Fruit fly (Drosophila melanogaster) whole organism, embryonic: ENCODE data around the gene CG45045.

ENCODE experiments used
- CG10565 ChIP-seq: fragments of 200-800 bp; sonication (Bioruptor generic); optimal IDR thresholded peaks from 3 replicates; lab custom pipeline; 2016; ENCODE audit warnings: missing biosample characterization, mild to moderate bottlenecking, missing genetic modification characterization
- CG11560 ChIP-seq: fragments of 200-800 bp; sonication (Bioruptor generic); IDR thresholded peaks from 3 replicates; pipeline ENCODE4 v1.3.6; 2022; ENCODE audit warnings: missing biosample characterization, missing genetic modification characterization
- CG11695 ChIP-seq: fragments of 200-800 bp; sonication (Bioruptor generic); IDR thresholded peaks from 3 replicates; pipeline ENCODE4 v1.3.6; 2022; ENCODE audit warnings: missing biosample characterization, missing genetic modification characterization
- CG12155 ChIP-seq: fragments of 200-800 bp; sonication (Bioruptor generic); optimal IDR thresholded peaks from 3 replicates; lab custom pipeline; 2016; ENCODE audit warnings: missing biosample characterization, missing genetic modification characterization
- CG12744 ChIP-seq: fragments of 200-800 bp; sonication (Bioruptor generic); optimal IDR thresholded peaks from 2 replicates; lab custom pipeline; 2016; ENCODE audit warnings: missing biosample characterization, missing genetic modification characterization
- CG14860 ChIP-seq: fragments of 200-800 bp; sonication (Bioruptor generic); IDR thresholded peaks from 3 replicates; pipeline ENCODE4 v1.3.6; 2022; ENCODE audit warnings: missing biosample characterization, missing genetic modification characterization; ENCODE audit not compliant: partially characterized antibody
- CG14965 ChIP-seq: fragments of 200-800 bp; sonication (Bioruptor generic); optimal IDR thresholded peaks from 2 replicates; lab custom pipeline; 2016; ENCODE audit warnings: missing biosample characterization, missing genetic modification characterization, borderline replicate concordance
- CG15011 ChIP-seq: fragments of 200-800 bp; sonication (Bioruptor generic); optimal IDR thresholded peaks from 3 replicates; lab custom pipeline; 2018; ENCODE audit warnings: missing biosample characterization, mild to moderate bottlenecking, missing genetic modification characterization
- CG1529 ChIP-seq: fragments of 200-800 bp; sonication (Bioruptor generic); optimal IDR thresholded peaks from 3 replicates; lab custom pipeline; 2018; ENCODE audit warnings: missing biosample characterization, missing genetic modification characterization
- CG15479 ChIP-seq: fragments of 200-800 bp; sonication (Bioruptor generic); optimal IDR thresholded peaks from 3 replicates; lab custom pipeline; 2019; ENCODE audit warnings: missing biosample characterization, mild to moderate bottlenecking, missing genetic modification characterization, moderate library complexity
- CG15514 ChIP-seq: fragments of 200-800 bp; sonication (Bioruptor generic); optimal IDR thresholded peaks from 3 replicates; lab custom pipeline; 2017; ENCODE audit warnings: missing biosample characterization, missing genetic modification characterization, mild to moderate bottlenecking, moderate library complexity, missing genetic modification reagents
- CG15601 ChIP-seq: fragments of 200-800 bp; sonication (Bioruptor generic); optimal IDR thresholded peaks from 3 replicates; lab custom pipeline; 2019; ENCODE audit warnings: missing biosample characterization, mild to moderate bottlenecking, missing genetic modification characterization, moderate library complexity
- CG2202 ChIP-seq: fragments of 200-800 bp; sonication (Bioruptor generic); optimal IDR thresholded peaks from 2 replicates; lab custom pipeline; 2018; ENCODE audit warnings: missing biosample characterization, mild to moderate bottlenecking, missing genetic modification characterization
- CG30403 ChIP-seq: fragments of 200-800 bp; sonication (Bioruptor generic); optimal IDR thresholded peaks from 3 replicates; lab custom pipeline; 2016; ENCODE audit warnings: missing biosample characterization, missing genetic modification characterization
- CG32772 ChIP-seq: fragments of 200-800 bp; sonication (Bioruptor generic); IDR thresholded peaks from 2 replicates; pipeline ENCODE4 v1.3.6; 2022; ENCODE audit warnings: missing biosample characterization, missing genetic modification characterization
- CG5180 ChIP-seq: fragments of 200-800 bp; sonication (Bioruptor generic); optimal IDR thresholded peaks from 3 replicates; lab custom pipeline; 2017; ENCODE audit warnings: missing biosample characterization, missing genetic modification characterization, mild to moderate bottlenecking, moderate library complexity, missing genetic modification reagents
- CG5953 ChIP-seq: fragments of 200-800 bp; sonication (Bioruptor generic); IDR thresholded peaks from 2 replicates; pipeline ENCODE4 v1.3.6; 2022; ENCODE audit warnings: missing biosample characterization, missing genetic modification characterization
- CG6254 ChIP-seq: fragments of 200-800 bp; sonication (Bioruptor generic); optimal IDR thresholded peaks from 3 replicates; lab custom pipeline; 2017; ENCODE audit warnings: mild to moderate bottlenecking, missing biosample characterization, missing genetic modification reagents, missing genetic modification characterization
- CG6689 ChIP-seq: fragments of 200-800 bp; sonication (Bioruptor generic); IDR thresholded peaks from 2 replicates; pipeline ENCODE4 v1.3.6; 2022; ENCODE audit warnings: missing biosample characterization, missing genetic modification characterization
- CG7556 ChIP-seq: fragments of 200-800 bp; sonication (Bioruptor generic); optimal IDR thresholded peaks from 2 replicates; lab custom pipeline; 2017; ENCODE audit warnings: missing biosample characterization, mild to moderate bottlenecking, missing genetic modification characterization
- CG8924 ChIP-seq: fragments of 200-800 bp; optimal IDR thresholded peaks from 3 replicates; lab custom pipeline; 2019; ENCODE audit warnings: missing biosample characterization, mild to moderate bottlenecking, missing genetic modification characterization, moderate library complexity
- CG9215 ChIP-seq: fragments of 200-800 bp; sonication (Bioruptor generic); IDR thresholded peaks from 2 replicates; pipeline ENCODE4 v1.3.6; 2022; ENCODE audit warnings: missing biosample characterization, missing genetic modification characterization
- CG9609 ChIP-seq: fragments of 200-800 bp; sonication (Bioruptor generic); optimal IDR thresholded peaks from 3 replicates; lab custom pipeline; 2016; ENCODE audit warnings: missing biosample characterization, missing genetic modification characterization
- CG9817 ChIP-seq: fragments of 200-800 bp; sonication (Bioruptor generic); optimal IDR thresholded peaks from 2 replicates; lab custom pipeline; 2018; ENCODE audit warnings: missing biosample characterization, mild to moderate bottlenecking, missing genetic modification characterization, moderate library complexity
- Dad ChIP-seq: fragments of 200-800 bp; sonication (Bioruptor generic); optimal IDR thresholded peaks from 3 replicates; lab custom pipeline; 2016; ENCODE audit warnings: missing biosample characterization, missing genetic modification characterization
- Mad ChIP-seq: fragments of 200-800 bp; sonication (Bioruptor generic); optimal IDR thresholded peaks from 2 replicates; lab custom pipeline; 2016; ENCODE audit warnings: missing biosample characterization, missing genetic modification characterization
- Mrtf ChIP-seq: fragments of 200-800 bp; sonication (Bioruptor generic); IDR thresholded peaks from 3 replicates; pipeline ENCODE4 v1.3.6; 2022; ENCODE audit warnings: missing biosample characterization, missing genetic modification characterization
- NC2α ChIP-seq: fragments of 200-800 bp; sonication (Bioruptor generic); optimal IDR thresholded peaks from 2 replicates; lab custom pipeline; 2016; ENCODE audit warnings: missing biosample characterization, missing genetic modification characterization
- Nf-YC ChIP-seq: fragments of 200-800 bp; optimal IDR thresholded peaks from 3 replicates; lab custom pipeline; 2019; ENCODE audit warnings: missing biosample characterization, mild to moderate bottlenecking, missing genetic modification characterization, moderate library complexity
- NfI ChIP-seq: fragments of 200-800 bp; sonication (Bioruptor generic); optimal IDR thresholded peaks from 3 replicates; lab custom pipeline; 2018; ENCODE audit warnings: missing biosample characterization, mild to moderate bottlenecking, missing genetic modification characterization, moderate library complexity
- PHDP ChIP-seq: fragments of 200-800 bp; sonication (Bioruptor generic); optimal IDR thresholded peaks from 3 replicates; lab custom pipeline; 2018; ENCODE audit warnings: missing biosample characterization, mild to moderate bottlenecking, missing genetic modification characterization, moderate library complexity
- Pdp1 ChIP-seq, 2 experiments: fragments of 200-800 bp; sonication (Bioruptor generic); optimal IDR thresholded peaks; 3 replicates each; lab custom pipeline; 2016; ENCODE audit warnings: missing biosample characterization in 2 of 2, missing genetic modification characterization in 2 of 2, mild to moderate bottlenecking in 1 of 2, moderate library complexity in 1 of 2
- Rx ChIP-seq: fragments of 200-800 bp; sonication (Bioruptor generic); IDR thresholded peaks from 2 replicates; pipeline ENCODE4 v1.3.6; 2022; ENCODE audit warnings: missing biosample characterization, missing genetic modification characterization
- TFAM ChIP-seq: fragments of 200-800 bp; sonication (Bioruptor generic); optimal IDR thresholded peaks from 2 replicates; lab custom pipeline; 2017; ENCODE audit warnings: missing biosample characterization, missing genetic modification characterization, inconsistent platforms
- br ChIP-seq: fragments of >200 bp; optimal IDR thresholded peaks from 2 replicates; lab custom pipeline; 2017
- caup ChIP-seq: fragments of 200-800 bp; sonication (Bioruptor generic); optimal IDR thresholded peaks from 3 replicates; lab custom pipeline; 2017; ENCODE audit warnings: missing biosample characterization, mild to moderate bottlenecking, missing genetic modification characterization, moderate library complexity; ENCODE audit not compliant: severe bottlenecking
- ci ChIP-seq: fragments of 200-800 bp; sonication (Bioruptor generic); IDR thresholded peaks from 3 replicates; pipeline ENCODE4 v1.3.6; 2022; ENCODE audit warnings: missing biosample characterization, missing genetic modification characterization
- dan ChIP-seq: fragments of 200-800 bp; sonication (Bioruptor generic); IDR thresholded peaks from 2 replicates; pipeline ENCODE4 v1.3.6; 2022; ENCODE audit warnings: missing biosample characterization, missing genetic modification characterization
- dpn ChIP-seq, 2 experiments: fragments of 200-800 bp; sonication (Bioruptor generic); optimal IDR thresholded peaks; 3 replicates each; lab custom pipeline; 2016; ENCODE audit warnings: missing biosample characterization in 2 of 2, missing genetic modification characterization in 2 of 2
- ems ChIP-seq: fragments of 200-800 bp; sonication (Bioruptor generic); optimal IDR thresholded peaks from 3 replicates; lab custom pipeline; 2016; ENCODE audit warnings: missing biosample characterization, missing genetic modification characterization
- fd64A ChIP-seq: fragments of 200-800 bp; sonication (Bioruptor generic); optimal IDR thresholded peaks from 3 replicates; lab custom pipeline; 2018; ENCODE audit warnings: missing biosample characterization, mild to moderate bottlenecking, missing genetic modification characterization
- h ChIP-seq: fragments of >200 bp; optimal IDR thresholded peaks from 2 replicates; lab custom pipeline; 2017
- knrl ChIP-seq: fragments of 200-800 bp; sonication (Bioruptor generic); IDR thresholded peaks from 3 replicates; pipeline ENCODE4 v1.3.6; 2022; ENCODE audit warnings: missing biosample characterization, missing genetic modification characterization; ENCODE audit not compliant: partially characterized antibody
- onecut ChIP-seq: fragments of 200-800 bp; sonication (Bioruptor generic); IDR thresholded peaks from 2 replicates; pipeline ENCODE4 v1.3.6; 2022; ENCODE audit warnings: missing biosample characterization, missing genetic modification characterization
- pnt ChIP-seq: fragments of 200-800 bp; sonication (Bioruptor generic); optimal IDR thresholded peaks from 3 replicates; lab custom pipeline; 2016; ENCODE audit warnings: missing biosample characterization, missing genetic modification characterization
- sc ChIP-seq, 3 experiments: fragments of >200 bp in 2 of 3; fragments of 200-800 bp in 1 of 3; sonication (Bioruptor generic) in 1 of 3; optimal IDR thresholded peaks; 2 replicates in 2 of 3; 3 replicates in 1 of 3; lab custom pipeline; 2017; ENCODE audit warnings: mild to moderate bottlenecking in 1 of 3, missing biosample characterization in 1 of 3, missing genetic modification characterization in 1 of 3, missing genetic modification reagents in 1 of 3
- schlank ChIP-seq: fragments of 200-800 bp; sonication (Bioruptor generic); optimal IDR thresholded peaks from 2 replicates; lab custom pipeline; 2018; ENCODE audit warnings: missing biosample characterization, mild to moderate bottlenecking, missing genetic modification characterization
- sim ChIP-seq: fragments of 200-800 bp; sonication (Bioruptor generic); IDR thresholded peaks from 2 replicates; pipeline ENCODE4 v1.3.6; 2022; ENCODE audit warnings: missing biosample characterization, missing genetic modification characterization
- sisA ChIP-seq: fragments of 200-800 bp; sonication (Bioruptor generic); IDR thresholded peaks from 2 replicates; pipeline ENCODE4 v1.3.6; 2022; ENCODE audit warnings: missing biosample characterization, missing genetic modification characterization
- slou ChIP-seq: fragments of 200-800 bp; sonication (Bioruptor generic); optimal IDR thresholded peaks from 3 replicates; lab custom pipeline; 2016; ENCODE audit warnings: missing biosample characterization, missing genetic modification characterization
- sqz ChIP-seq: fragments of 200-800 bp; sonication (Bioruptor generic); optimal IDR thresholded peaks from 3 replicates; lab custom pipeline; 2018; ENCODE audit warnings: missing biosample characterization, mild to moderate bottlenecking, missing genetic modification characterization
- wdn ChIP-seq: fragments of 200-800 bp; sonication (Bioruptor generic); IDR thresholded peaks from 2 replicates; pipeline ENCODE4 v1.3.6; 2022; ENCODE audit warnings: missing biosample characterization, missing genetic modification characterization

Gene CG45045

DNA sequence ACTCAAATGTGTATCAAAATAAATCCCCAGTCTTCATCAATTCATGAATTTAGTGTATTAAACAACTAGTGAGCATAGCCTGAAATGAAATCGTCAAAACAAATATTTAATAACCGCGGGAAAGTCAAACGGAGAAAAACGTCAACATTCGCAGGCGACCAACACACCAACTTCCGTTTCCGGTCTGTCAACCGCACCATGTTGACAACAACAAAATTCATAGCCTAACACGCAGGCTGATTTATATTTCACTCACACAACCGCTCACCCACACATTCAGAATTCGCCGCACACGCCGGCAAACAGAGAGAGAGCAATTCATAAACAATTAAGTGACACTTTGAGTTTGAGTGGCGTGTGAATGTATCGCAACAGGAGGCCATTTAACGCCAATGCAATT lies 12.3 kb upstream of the CG45045 start (continued):
- TF ChIP-seq CG11560 (tag; lab: Robert Waterston, UW) (no peak), Pdp1 (GFP tag; optimal IDR thresholded peaks at IDR 0.05; lab: Kevin White, UChicago) (no peak), CG12744 (GFP tag; lab: Kevin White, UChicago) (peak; percentile 21), CG15011 (GFP tag; lab: Kevin White, UChicago) (no peak), pnt (GFP tag; lab: Kevin White, UChicago) (no peak), CG9817 (tag; lab: Kevin White, UChicago) (peak; percentile 10), dpn (GFP tag; optimal IDR thresholded peaks at IDR 0.05; lab: Kevin White, UChicago) (no peak), CG9215 (no peak), knrl (no peak), sim (GFP tag; lab: Robert Waterston, UW) (peak; percentile 77), PHDP (peak; percentile 64), CG11695 (GFP tag; lab: Robert Waterston, UW) (no peak), TFAM (no peak), Nf-YC (tag; lab: Kevin White, UChicago) (no peak), dan (no peak), sqz (GFP tag; lab: Kevin White, UChicago) (peak; percentile 7), caup (GFP tag; lab: Kevin White, UChicago) (peak; percentile 10), onecut (GFP tag; lab: Robert Waterston, UW) (peak; percentile 44), CG5180 (GFP tag; lab: Kevin White, UChicago) (no peak), Mad (GFP tag; lab: Kevin White, UChicago) (no peak), NC2α (GFP tag; lab: Kevin White, UChicago) (no peak), CG14965 (GFP tag; lab: Kevin White, UChicago) (no peak), ems (no peak), CG14860 (GFP tag; lab: Robert Waterston, UW) (no peak), CG5953 (0 out of 2 replicates have a peak, but pooled peaks have one; percentile 21), slou (GFP tag; lab: Kevin White, UChicago) (no peak), CG1529 (GFP tag; lab: Kevin White, UChicago) (peak; percentile 37), sisA (GFP tag; lab: Robert Waterston, UW) (no peak), Rx (GFP tag; lab: Robert Waterston, UW) (no peak), CG10565 (GFP tag; lab: Kevin White, UChicago) (no peak), wdn (GFP tag; lab: Robert Waterston, UW) (no peak), CG9609 (no peak), CG15514 (no peak), h (no peak), CG2202 (tag; lab: Kevin White, UChicago) (peak; percentile 65), NfI (peak; percentile 56), CG6254 (GFP tag; lab: Kevin White, UChicago) (peak; percentile 58), sc (optimal IDR thresholded peaks at IDR 0.05; lab: Kevin White, UChicago) (no peak), sc (GFP tag; optimal IDR thresholded peaks at IDR 0.05; lab: Kevin White, UChicago) (peak; percentile 43), Dad (GFP tag; lab: Kevin White, UChicago) (no peak), CG30403 (GFP tag; lab: Kevin White, UChicago) (no peak), CG8924 (tag; lab: Kevin White, UChicago) (no peak), ci (GFP tag; lab: Robert Waterston, UW) (peak; percentile 89), CG32772 (GFP tag; lab: Robert Waterston, UW) (no peak), CG15601 (no peak), br (lab: Kevin White, UChicago) (no peak), CG6689 (GFP tag; lab: Robert Waterston, UW) (no peak), schlank (tag; lab: Kevin White, UChicago) (no peak), CG12155 (GFP tag; lab: Kevin White, UChicago) (no peak), CG15479 (peak; percentile 7), fd64A (GFP tag; lab: Kevin White, UChicago) (peak; percentile 31), CG7556 (GFP tag; lab: Kevin White, UChicago) (no peak), Mrtf (GFP tag; lab: Robert Waterston, UW) (no peak)
